Worm (Caenorhabditis elegans): ENCODE data around the gene R09E10.6.

- TF ChIP-seq dao-5 (tag; optimal IDR thresholded peaks at IDR 0.05): no peak
- no peak for TF ChIP-seq him-1 (tag; optimal IDR thresholded peaks at IDR 0.05)
Observed at ce11 chrIV:10342361-10342706, 48.4 kb upstream of the R09E10.6 start.
